Fruit fly (Drosophila melanogaster) whole organism, embryonic: ENCODE data around the gene ftz-f1.

Experiments
- ATbp ChIP-seq: fragments of 200-800 bp; sonication (Bioruptor generic); optimal IDR thresholded peaks from 2 replicates; lab custom pipeline; 2017; ENCODE audit warnings: missing biosample characterization, mild to moderate bottlenecking, missing genetic modification characterization, missing genetic modification reagents
- Atf-2 ChIP-seq: fragments of 200-800 bp; sonication (Bioruptor generic); optimal IDR thresholded peaks from 2 replicates; lab custom pipeline; 2016; ENCODE audit warnings: missing biosample characterization, missing genetic modification characterization
- Blimp-1 ChIP-seq: fragments of 200-800 bp; sonication (Bioruptor generic); optimal IDR thresholded peaks from 3 replicates; lab custom pipeline; 2018; ENCODE audit warnings: missing biosample characterization, missing genetic modification characterization, mild to moderate bottlenecking, moderate library complexity, missing genetic modification reagents
- CG10321 ChIP-seq: fragments of 200-800 bp; sonication (Bioruptor generic); IDR thresholded peaks from 2 replicates; pipeline ENCODE4 v1.3.6; 2022; ENCODE audit warnings: missing biosample characterization, missing genetic modification characterization
- CG10565 ChIP-seq: fragments of 200-800 bp; sonication (Bioruptor generic); optimal IDR thresholded peaks from 3 replicates; lab custom pipeline; 2016; ENCODE audit warnings: missing biosample characterization, mild to moderate bottlenecking, missing genetic modification characterization
- CG11093 ChIP-seq: fragments of 200-800 bp; sonication (Bioruptor generic); IDR thresholded peaks from 3 replicates; pipeline ENCODE4 v1.3.6; 2022; ENCODE audit warnings: missing biosample characterization, missing genetic modification characterization
- CG11723 ChIP-seq: fragments of 200-800 bp; sonication (Bioruptor generic); optimal IDR thresholded peaks from 2 replicates; lab custom pipeline; 2017; ENCODE audit warnings: missing biosample characterization, mild to moderate bottlenecking, missing genetic modification characterization
- CG12942 ChIP-seq: fragments of 200-800 bp; sonication (Bioruptor generic); optimal IDR thresholded peaks from 3 replicates; lab custom pipeline; 2016; ENCODE audit warnings: missing biosample characterization, missing genetic modification characterization
- CG13296 ChIP-seq: fragments of 200-800 bp; sonication (Bioruptor generic); optimal IDR thresholded peaks from 3 replicates; lab custom pipeline; 2018; ENCODE audit warnings: missing biosample characterization, mild to moderate bottlenecking, missing genetic modification characterization
- CG14710 ChIP-seq: fragments of 200-800 bp; sonication (Bioruptor generic); optimal IDR thresholded peaks from 3 replicates; lab custom pipeline; 2019; ENCODE audit warnings: missing biosample characterization, mild to moderate bottlenecking, missing genetic modification characterization, moderate library complexity
- CG2129 ChIP-seq: fragments of 200-800 bp; sonication (Bioruptor generic); IDR thresholded peaks from 2 replicates; pipeline ENCODE4 v1.3.6; 2022; ENCODE audit warnings: missing biosample characterization, missing genetic modification characterization; ENCODE audit not compliant: partially characterized antibody
- CG3847 ChIP-seq: fragments of 200-800 bp; sonication (Bioruptor generic); IDR thresholded peaks from 2 replicates; pipeline ENCODE4 v1.3.6; 2022; ENCODE audit warnings: missing biosample characterization, missing genetic modification characterization
- CG3995 ChIP-seq: fragments of 200-800 bp; sonication (Bioruptor generic); optimal IDR thresholded peaks from 3 replicates; lab custom pipeline; 2016; ENCODE audit warnings: missing biosample characterization, missing genetic modification characterization
- CG6175 ChIP-seq: fragments of 200-800 bp; sonication (Bioruptor generic); IDR thresholded peaks from 3 replicates; pipeline ENCODE4 v1.3.6; 2022; ENCODE audit warnings: missing biosample characterization, missing genetic modification characterization
- CG7271 ChIP-seq: fragments of 200-800 bp; sonication (Bioruptor generic); optimal IDR thresholded peaks from 2 replicates; lab custom pipeline; 2018; ENCODE audit warnings: missing biosample characterization, mild to moderate bottlenecking, missing genetic modification characterization, moderate library complexity
- CG8765 ChIP-seq: fragments of 200-800 bp; sonication (Bioruptor generic); IDR thresholded peaks from 2 replicates; pipeline ENCODE4 v1.3.6; 2022; ENCODE audit warnings: missing biosample characterization, missing genetic modification characterization
- CG8924 ChIP-seq: fragments of 200-800 bp; optimal IDR thresholded peaks from 3 replicates; lab custom pipeline; 2019; ENCODE audit warnings: missing biosample characterization, mild to moderate bottlenecking, missing genetic modification characterization, moderate library complexity
- Dip2 ChIP-seq: fragments of 200-800 bp; sonication (Bioruptor generic); IDR thresholded peaks from 2 replicates; pipeline ENCODE4 v1.3.6; 2022; ENCODE audit warnings: missing biosample characterization, missing genetic modification characterization
- Doc3 ChIP-seq: fragments of 200-800 bp; sonication (Bioruptor generic); IDR thresholded peaks from 3 replicates; pipeline ENCODE4 v1.3.6; 2022; ENCODE audit warnings: missing biosample characterization, missing genetic modification characterization; ENCODE audit not compliant: partially characterized antibody
- Hand ChIP-seq: fragments of 200-800 bp; sonication (Bioruptor generic); optimal IDR thresholded peaks from 2 replicates; lab custom pipeline; 2017; ENCODE audit warnings: mild to moderate bottlenecking, missing biosample characterization, missing genetic modification reagents, missing genetic modification characterization
- HmgD ChIP-seq: fragments of 200-800 bp; sonication (Bioruptor generic); optimal IDR thresholded peaks from 3 replicates; lab custom pipeline; 2016; ENCODE audit warnings: missing biosample characterization, missing genetic modification characterization
- Hmx ChIP-seq: fragments of 200-800 bp; sonication (Bioruptor generic); optimal IDR thresholded peaks from 2 replicates; lab custom pipeline; 2016; ENCODE audit warnings: missing biosample characterization, missing genetic modification characterization
- Hr78 ChIP-seq, 2 experiments: fragments of 200-800 bp in 1 of 2; fragments of >200 bp in 1 of 2; sonication (Bioruptor generic) in 1 of 2; optimal IDR thresholded peaks; 2 replicates each; lab custom pipeline; 2017 to 2019; ENCODE audit warnings: missing biosample characterization in 2 of 2, missing genetic modification characterization in 2 of 2, mild to moderate bottlenecking in 1 of 2, moderate library complexity in 1 of 2
- Med ChIP-seq: fragments of 200-800 bp; sonication (Bioruptor generic); peaks from one replicate; lab custom pipeline; 2016; ENCODE audit warnings: missing biosample characterization, missing genetic modification characterization, mild to moderate bottlenecking, inconsistent platforms, moderate library complexity
- Ptx1 ChIP-seq: fragments of 200-800 bp; sonication (Bioruptor generic); IDR thresholded peaks from 2 replicates; pipeline ENCODE4 v1.3.6; 2022; ENCODE audit warnings: missing biosample characterization, missing genetic modification characterization
- Six4 ChIP-seq: fragments of 200-800 bp; sonication (Bioruptor generic); optimal IDR thresholded peaks from 2 replicates; lab custom pipeline; 2016; ENCODE audit warnings: missing biosample characterization, missing genetic modification characterization
- TFAM ChIP-seq: fragments of 200-800 bp; sonication (Bioruptor generic); optimal IDR thresholded peaks from 2 replicates; lab custom pipeline; 2017; ENCODE audit warnings: missing biosample characterization, missing genetic modification characterization, inconsistent platforms
- Xrp1 ChIP-seq: fragments of 200-800 bp; sonication (Bioruptor generic); IDR thresholded peaks from 2 replicates; pipeline ENCODE4 v1.3.6; 2022; ENCODE audit warnings: missing biosample characterization, missing genetic modification characterization
- bsh ChIP-seq, 2 experiments: fragments of 200-800 bp; sonication (Bioruptor generic); optimal IDR thresholded peaks; 2 replicates each; lab custom pipeline; 2017 to 2018; ENCODE audit warnings: mild to moderate bottlenecking in 2 of 2, missing biosample characterization in 2 of 2, missing genetic modification characterization in 2 of 2, moderate library complexity in 1 of 2
- caup ChIP-seq: fragments of 200-800 bp; sonication (Bioruptor generic); optimal IDR thresholded peaks from 3 replicates; lab custom pipeline; 2017; ENCODE audit warnings: missing biosample characterization, mild to moderate bottlenecking, missing genetic modification characterization, moderate library complexity; ENCODE audit not compliant: severe bottlenecking
- chif ChIP-seq, 2 experiments: fragments of 200-800 bp; sonication (Bioruptor generic); optimal IDR thresholded peaks; 3 replicates each; lab custom pipeline; 2016; ENCODE audit warnings: missing biosample characterization in 2 of 2, missing genetic modification characterization in 2 of 2
- chinmo ChIP-seq: fragments of 200-800 bp; sonication (Bioruptor generic); IDR thresholded peaks from 4 replicates; pipeline ENCODE4 v1.3.6; 2022; ENCODE audit warnings: missing biosample characterization, missing genetic modification characterization; ENCODE audit not compliant: partially characterized antibody
- crc ChIP-seq: fragments of 200-800 bp; sonication (Bioruptor generic); optimal IDR thresholded peaks from 2 replicates; lab custom pipeline; 2016; ENCODE audit warnings: missing biosample characterization, missing genetic modification characterization
- dan ChIP-seq: fragments of 200-800 bp; sonication (Bioruptor generic); IDR thresholded peaks from 2 replicates; pipeline ENCODE4 v1.3.6; 2022; ENCODE audit warnings: missing biosample characterization, missing genetic modification characterization
- dati ChIP-seq: fragments of 200-800 bp; sonication (Bioruptor generic); IDR thresholded peaks from 2 replicates; pipeline ENCODE4 v1.3.6; 2022; ENCODE audit warnings: missing biosample characterization, missing genetic modification characterization
- dysf ChIP-seq: fragments of 200-800 bp; sonication (Bioruptor generic); IDR thresholded peaks from 3 replicates; pipeline ENCODE4 v1.3.6; 2022; ENCODE audit warnings: missing biosample characterization, missing genetic modification characterization
- ems ChIP-seq: fragments of 200-800 bp; sonication (Bioruptor generic); optimal IDR thresholded peaks from 3 replicates; lab custom pipeline; 2016; ENCODE audit warnings: missing biosample characterization, missing genetic modification characterization
- eve ChIP-seq, 2 experiments: fragments of >200 bp; optimal IDR thresholded peaks; 2 replicates each; lab custom pipeline; 2017; ENCODE audit warnings: missing biosample characterization in 2 of 2, missing genetic modification characterization in 2 of 2
- fd3F ChIP-seq: fragments of 200-800 bp; sonication (Bioruptor generic); optimal IDR thresholded peaks from 2 replicates; lab custom pipeline; 2018; ENCODE audit warnings: missing biosample characterization, mild to moderate bottlenecking, missing genetic modification characterization, moderate library complexity
- fu2 ChIP-seq: fragments of 200-800 bp; sonication (Bioruptor generic); optimal IDR thresholded peaks from 2 replicates; lab custom pipeline; 2016; ENCODE audit warnings: missing biosample characterization, missing genetic modification characterization
- gce ChIP-seq: fragments of 200-800 bp; sonication (Bioruptor generic); IDR thresholded peaks from 3 replicates; pipeline ENCODE4 v1.3.6; 2022; ENCODE audit warnings: missing biosample characterization, missing genetic modification characterization
- repo ChIP-seq: fragments of 200-800 bp; sonication (Bioruptor generic); optimal IDR thresholded peaks from 2 replicates; lab custom pipeline; 2016; ENCODE audit warnings: missing biosample characterization, missing genetic modification characterization
- sens ChIP-seq: fragments of 200-800 bp; sonication (Bioruptor generic); peaks from one replicate; lab custom pipeline; 2016; ENCODE audit warnings: missing biosample characterization, missing genetic modification characterization
- seq ChIP-seq: fragments of 200-800 bp; sonication (Bioruptor generic); IDR thresholded peaks from 2 replicates; pipeline ENCODE4 v1.3.6; 2022; ENCODE audit warnings: missing biosample characterization, missing genetic modification characterization
- tin ChIP-seq: fragments of 200-800 bp; sonication (Bioruptor generic); optimal IDR thresholded peaks from 3 replicates; lab custom pipeline; 2016; ENCODE audit warnings: missing biosample characterization, missing genetic modification characterization
- tll ChIP-seq, 2 experiments: fragments of 200-800 bp in 1 of 2; fragments of >200 bp in 1 of 2; sonication (Bioruptor generic) in 1 of 2; optimal IDR thresholded peaks; 2 replicates each; lab custom pipeline; 2017 to 2019; ENCODE audit warnings: missing biosample characterization in 2 of 2, missing genetic modification characterization in 2 of 2, mild to moderate bottlenecking in 1 of 2, moderate library complexity in 1 of 2
- wek ChIP-seq: fragments of 200-800 bp; sonication (Bioruptor generic); optimal IDR thresholded peaks from 3 replicates; lab custom pipeline; 2018; ENCODE audit warnings: missing biosample characterization, mild to moderate bottlenecking, missing genetic modification characterization, moderate library complexity
- wor ChIP-seq: fragments of 200-800 bp; sonication (Bioruptor generic); IDR thresholded peaks from 2 replicates; pipeline ENCODE4 v1.3.6; 2022; ENCODE audit warnings: missing biosample characterization, missing genetic modification characterization
- z ChIP-seq: fragments of 200-800 bp; sonication (Bioruptor generic); IDR thresholded peaks from 3 replicates; pipeline ENCODE4 v1.3.6; 2022; ENCODE audit warnings: missing biosample characterization, missing genetic modification characterization
- zen2 ChIP-seq: fragments of 200-800 bp; sonication (Bioruptor generic); IDR thresholded peaks from 3 replicates; pipeline ENCODE4 v1.3.6; 2022; ENCODE audit warnings: missing biosample characterization, missing genetic modification characterization; ENCODE audit not compliant: partially characterized antibody

The ftz-f1 gene

DNA sequence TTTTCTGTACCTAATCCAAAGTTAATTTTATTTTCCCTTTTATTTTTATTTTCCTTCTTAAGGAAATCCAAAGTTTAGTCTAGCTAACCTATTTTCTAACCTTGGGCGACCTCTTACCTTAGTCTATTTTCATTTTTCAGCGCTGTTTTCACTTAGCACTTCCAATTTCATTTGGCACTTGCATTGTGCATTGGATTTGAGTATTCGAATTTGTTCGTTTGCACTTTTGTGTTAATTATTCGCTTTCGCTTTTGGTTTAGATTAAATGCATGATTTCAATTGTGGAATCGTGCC lies 22.1 kb upstream of the ftz-f1 start:
- TF ChIP-seq CG11723 (GFP tag; lab: Kevin White, UChicago) (no peak), TFAM (GFP tag; lab: Kevin White, UChicago) (no peak), ems (GFP tag; lab: Kevin White, UChicago) (no peak), eve (GFP tag; optimal IDR thresholded peaks at IDR 0.05; lab: Kevin White, UChicago) (peak in 1 of 2 experiments; percentile 63), CG3847 (GFP tag; lab: Robert Waterston, UW) (no peak), Med (no peak), tin (no peak), HmgD (GFP tag; lab: Kevin White, UChicago) (no peak), CG14710 (tag; lab: Kevin White, UChicago) (no peak), Hmx (GFP tag; lab: Kevin White, UChicago) (no peak), Six4 (GFP tag; lab: Kevin White, UChicago) (no peak), CG7271 (tag; lab: Kevin White, UChicago) (no peak), CG10321 (GFP tag; lab: Robert Waterston, UW) (no peak), CG8765 (GFP tag; lab: Robert Waterston, UW) (no peak), dysf (GFP tag; lab: Robert Waterston, UW) (no peak), gce (GFP tag; lab: Robert Waterston, UW) (no peak), Dip2 (GFP tag; lab: Robert Waterston, UW) (no peak), CG10565 (GFP tag; lab: Kevin White, UChicago) (no peak), CG6175 (GFP tag; lab: Robert Waterston, UW) (no peak), Hr78 (GFP tag; optimal IDR thresholded peaks at IDR 0.05; lab: Kevin White, UChicago) (peak in 1 of 2 experiments; percentile 67), bsh (GFP tag; optimal IDR thresholded peaks at IDR 0.05; lab: Kevin White, UChicago) (no peak), Blimp-1 (peak; percentile 32), sens (peak; percentile 20)

dm6 chr3L:18822450-18823220 lies 21.5 kb upstream of the ftz-f1 start, which contains the start of gene Cat:
TSS of gene Cat (plus strand) at chr3L:18822604.
- TF ChIP-seq CG8924, result peak; percentile 61
- peak in 1 of 2 experiments; percentile 16 for TF ChIP-seq chif (GFP tag; optimal IDR thresholded peaks at IDR 0.05; lab: Kevin White, UChicago)
- peak; percentile 10 for TF ChIP-seq CG13296 (GFP tag; lab: Kevin White, UChicago)
- TF ChIP-seq ATbp (GFP tag; lab: Kevin White, UChicago), result no peak
- peak; percentile 38 for TF ChIP-seq CG3995 (GFP tag; lab: Kevin White, UChicago)
- no peak for TF ChIP-seq dan (GFP tag; lab: Robert Waterston, UW)
- TF ChIP-seq Hand (GFP tag; lab: Kevin White, UChicago), result peak; percentile 30
- no peak for TF ChIP-seq CG11093 (GFP tag; lab: Robert Waterston, UW)
- no peak for TF ChIP-seq seq (GFP tag; lab: Robert Waterston, UW)
- peak; percentile 93 for TF ChIP-seq chinmo (GFP tag; lab: Robert Waterston, UW)
- no peak for TF ChIP-seq dati (GFP tag; lab: Robert Waterston, UW)
- no peak for TF ChIP-seq repo (GFP tag; lab: Kevin White, UChicago)
- no peak for TF ChIP-seq wor (GFP tag; lab: Robert Waterston, UW)
- TF ChIP-seq CG12942 (GFP tag; lab: Kevin White, UChicago), result no peak
- no peak for TF ChIP-seq wek (GFP tag; lab: Kevin White, UChicago)
- no peak for TF ChIP-seq z (GFP tag; lab: Robert Waterston, UW)
- TF ChIP-seq CG2129 (GFP tag; lab: Robert Waterston, UW), result peak; percentile 87
- no peak for TF ChIP-seq crc
- no peak for TF ChIP-seq fd3F (GFP tag; lab: Kevin White, UChicago)
- TF ChIP-seq tll (GFP tag; optimal IDR thresholded peaks at IDR 0.05; lab: Kevin White, UChicago), result peak in 1 of 2 experiments; percentile 14
- no peak; the same call in 2 of the 3 replicates for TF ChIP-seq zen2 (GFP tag; lab: Robert Waterston, UW)
- no peak for TF ChIP-seq Atf-2
- peak; percentile 88 for TF ChIP-seq Doc3 (GFP tag; lab: Robert Waterston, UW)
- no peak for TF ChIP-seq fu2 (GFP tag; lab: Kevin White, UChicago)
- TF ChIP-seq Ptx1 (GFP tag; lab: Robert Waterston, UW), result no peak
- TF ChIP-seq caup (GFP tag; lab: Kevin White, UChicago), result no peak
- peak; percentile 57; the same call in 1 of the 2 replicates for TF ChIP-seq Xrp1 (GFP tag; lab: Robert Waterston, UW)
